Worm (Caenorhabditis elegans): ENCODE results near the gene F19H6.5.

- TF ChIP-seq W03F9.2 (tag; optimal IDR thresholded peaks at IDR 0.05) (no peak), him-1 (tag; optimal IDR thresholded peaks at IDR 0.05) (no peak)
Measured at ce11 chrX:12406592-12406991, 41.9 kb upstream of the F19H6.5 start.
